Fruit fly (Drosophila melanogaster): ENCODE data around the gene CG15432.

Gene CG15432

DNA sequence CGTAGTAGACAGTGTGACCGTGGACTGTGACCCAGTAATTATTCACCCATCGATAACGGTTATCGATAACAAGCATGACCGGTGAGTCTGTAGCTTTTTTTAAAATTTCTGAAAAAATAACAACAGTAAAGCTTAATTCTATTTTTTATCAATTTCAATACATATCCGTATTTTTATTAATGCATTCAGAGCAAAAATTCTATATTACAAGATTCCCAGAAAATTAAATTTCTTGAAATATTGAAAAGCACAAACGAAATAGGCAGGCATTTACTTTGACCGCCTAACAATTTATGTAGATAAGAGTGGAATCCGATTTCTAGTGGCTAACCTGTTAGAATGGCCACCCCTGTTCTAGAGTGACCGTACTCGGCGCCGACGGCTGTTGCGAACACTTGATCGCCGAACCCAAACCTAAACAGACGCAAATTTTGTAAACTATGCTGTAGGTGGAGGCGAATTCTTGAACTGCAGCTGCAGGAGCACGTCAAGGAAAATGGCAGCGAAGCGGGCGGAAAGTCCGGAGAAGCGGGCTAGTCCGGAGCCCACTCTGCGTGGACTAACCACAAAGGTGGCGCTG, 48.2 kb upstream of the CG15432 start, which contains the start of gene CG3652 (continued):
- TF ChIP-seq CG6254 (GFP tag; optimal IDR thresholded peaks at IDR 0.05) (no peak), dmrt99B (tag; optimal IDR thresholded peaks at IDR 0.05) (no peak), Lhr (GFP tag; optimal IDR thresholded peaks at IDR 0.05) (peak; percentile 21), CG14441 (GFP tag; IDR thresholded peaks at IDR 0.05) (no peak), trh (GFP tag; optimal IDR thresholded peaks at IDR 0.05) (no peak), NFAT (GFP tag; IDR thresholded peaks at IDR 0.05) (no peak), CG4404 (GFP tag; IDR thresholded peaks at IDR 0.05) (no peak), CG4854 (GFP tag; optimal IDR thresholded peaks at IDR 0.05) (no peak), CG16813 (GFP tag; IDR thresholded peaks at IDR 0.05; ENCODE audit: partially characterized antibody) (peak; percentile 60), rib (GFP tag; IDR thresholded peaks at IDR 0.05) (no peak), CG1529 (GFP tag; optimal IDR thresholded peaks at IDR 0.05) (no peak), Vsx1 (GFP tag; optimal IDR thresholded peaks at IDR 0.05) (no peak), CG8290 (GFP tag; optimal IDR thresholded peaks at IDR 0.05) (no peak), CG8290 (tag; optimal IDR thresholded peaks at IDR 0.05) (no peak), CG10267 (tag; optimal IDR thresholded peaks at IDR 0.05) (peak; percentile 62), klu (GFP tag; IDR thresholded peaks at IDR 0.05) (peak; percentile 11; the same call in 1 of the 2 replicates), nerfin-1 (tag; optimal IDR thresholded peaks at IDR 0.05) (no peak), sug (tag; optimal IDR thresholded peaks at IDR 0.05) (no peak), Nf-YA (GFP tag; IDR thresholded peaks at IDR 0.05) (no peak), HLH54F (GFP tag; optimal IDR thresholded peaks at IDR 0.05) (peak; percentile 23), CrebB (tag; optimal IDR thresholded peaks at IDR 0.05) (no peak), Dll (GFP tag; IDR thresholded peaks at IDR 0.05; ENCODE audit: partially characterized antibody) (peak; percentile 62; the same call in 3 of the 4 replicates), CG14965 (GFP tag; optimal IDR thresholded peaks at IDR 0.05; ENCODE audit: borderline replicate concordance) (no peak), cwo (GFP tag; optimal IDR thresholded peaks at IDR 0.05) (no peak), odd (GFP tag; optimal IDR thresholded peaks at IDR 0.05) (no peak), CG1024 (GFP tag; IDR thresholded peaks at IDR 0.05) (no peak), CG4707 (GFP tag; optimal IDR thresholded peaks at IDR 0.05) (no peak), abd-A (tag; optimal IDR thresholded peaks at IDR 0.05) (no peak), Drgx (GFP tag; IDR thresholded peaks at IDR 0.05) (no peak), esg (GFP tag; conservative IDR thresholded peaks at IDR 0.05) (no peak), bigmax (GFP tag; optimal IDR thresholded peaks at IDR 0.05) (no peak), emc (GFP tag; optimal IDR thresholded peaks at IDR 0.05) (no peak), toy (GFP tag; IDR thresholded peaks at IDR 0.05) (no peak), E2f2 (GFP tag; IDR thresholded peaks at IDR 0.05) (peak; percentile 72), tgo (GFP tag; IDR thresholded peaks at IDR 0.05) (no peak), fd64A (GFP tag; optimal IDR thresholded peaks at IDR 0.05) (no peak), btn (GFP tag; optimal IDR thresholded peaks at IDR 0.05) (no peak), MTF-1 (GFP tag; optimal IDR thresholded peaks at IDR 0.05; ENCODE audit: borderline replicate concordance) (no peak), CG8478 (optimal IDR thresholded peaks at IDR 0.05) (no peak), disco-r (GFP tag; optimal IDR thresholded peaks at IDR 0.05) (no peak), sens (GFP tag) (peak; percentile 87), H15 (GFP tag; IDR thresholded peaks at IDR 0.05) (no peak), CG8944 (GFP tag; optimal IDR thresholded peaks at IDR 0.05) (no peak), CG2875 (GFP tag; optimal IDR thresholded peaks at IDR 0.05) (no peak), CG32532 (GFP tag; IDR thresholded peaks at IDR 0.05) (0 out of 2 replicates have a peak, but pooled peaks have one; percentile 13), CG10147 (GFP tag; optimal IDR thresholded peaks at IDR 0.05) (no peak), Ets97D (GFP tag; optimal IDR thresholded peaks at IDR 0.05) (peak; percentile 58), MBD-R2 (GFP tag; IDR thresholded peaks at IDR 0.05) (peak; percentile 55), CG18764 (GFP tag; optimal IDR thresholded peaks at IDR 0.05) (no peak), HHEX (GFP tag; optimal IDR thresholded peaks at IDR 0.05) (no peak), CG1832 (GFP tag; optimal IDR thresholded peaks at IDR 0.05) (no peak), Mad (GFP tag; optimal IDR thresholded peaks at IDR 0.05) (no peak)
